Worm (Caenorhabditis elegans): Measurements from ENCODE around the gene nhr-37.

nhr-37 gene

DNA sequence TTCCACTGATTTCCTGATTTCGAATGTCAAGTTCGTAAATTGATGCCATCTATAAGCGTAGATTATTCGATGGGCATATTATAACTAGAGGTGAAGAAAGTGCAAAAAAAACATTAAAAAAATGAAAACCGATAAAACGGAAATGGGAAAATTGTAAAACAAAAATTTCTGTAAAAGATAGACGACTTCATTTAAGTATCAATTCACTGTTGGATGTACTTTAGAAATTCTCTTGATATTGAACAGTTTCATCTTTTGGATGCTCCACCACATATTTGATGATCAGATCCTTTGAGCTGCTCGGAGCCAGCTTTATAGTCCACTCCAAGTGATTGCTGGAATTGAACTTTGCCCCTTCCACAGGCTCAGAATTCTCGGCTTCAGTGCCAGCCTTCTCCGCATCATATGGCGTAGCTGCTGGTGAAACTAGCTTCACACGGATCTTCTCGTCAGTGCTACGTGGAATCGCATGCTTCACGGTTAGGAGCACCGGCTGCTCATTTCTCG is 19.4 kb upstream of the nhr-37 start, which contains the start of gene ZK1055.6:
ZK1055.6 (minus strand) TSS at position 51 of the 507 bp plus-strand sequence.
- TF ChIP-seq B0310.2 (tag; optimal IDR thresholded peaks at IDR 0.05): no peak
- TF ChIP-seq hmbx-1 (tag; optimal IDR thresholded peaks at IDR 0.05): no peak
- TF ChIP-seq ceh-13 (GFP tag; optimal IDR thresholded peaks at IDR 0.05): no peak
- TF ChIP-seq ama-1 (optimal IDR thresholded peaks at IDR 0.05): no peak
- no peak for TF ChIP-seq tbx-11 (GFP tag; IDR thresholded peaks at IDR 0.05)
- no peak for TF ChIP-seq hnd-1 (tag; optimal IDR thresholded peaks at IDR 0.05)
- no peak for TF ChIP-seq pes-1 (GFP tag; IDR thresholded peaks at IDR 0.05)
- no peak for TF ChIP-seq sea-1 (GFP tag; conservative IDR thresholded peaks at IDR 0.05)
- TF ChIP-seq F13C5.2 (tag; optimal IDR thresholded peaks at IDR 0.05): no peak
- no peak for TF ChIP-seq hmg-4 (GFP tag; optimal IDR thresholded peaks at IDR 0.05)
- TF ChIP-seq ets-7 (tag; optimal IDR thresholded peaks at IDR 0.05): no peak
- no peak for TF ChIP-seq flt-1 (GFP tag; IDR thresholded peaks at IDR 0.05)
- no peak for TF ChIP-seq tra-4 (tag; optimal IDR thresholded peaks at IDR 0.05)
- TF ChIP-seq scrt-1 (GFP tag; IDR thresholded peaks at IDR 0.05): no peak
- no peak for TF ChIP-seq tbx-37 (GFP tag; conservative IDR thresholded peaks at IDR 0.05)

DNA sequence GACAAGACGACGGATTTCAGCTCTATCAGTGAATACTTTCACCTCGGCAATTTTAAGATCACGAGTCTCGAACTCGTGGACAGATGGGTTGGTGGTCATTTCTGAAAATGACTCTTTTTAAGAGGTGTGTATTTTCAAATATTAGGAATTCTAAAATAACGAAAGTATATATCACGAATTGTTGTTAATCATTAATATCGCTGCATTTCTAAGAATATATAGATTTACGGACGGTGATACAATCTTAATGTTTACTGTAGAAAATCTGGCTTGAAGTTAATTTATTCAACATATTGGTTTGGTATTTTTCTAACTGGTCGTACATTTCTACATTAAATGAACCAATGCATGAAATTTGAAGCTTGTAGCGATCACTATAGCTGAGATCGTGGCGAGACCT is 16.7 kb upstream of the nhr-37 start, which contains the start of gene ZK1055.7:
ZK1055.7 (minus strand) TSS at position 101 of the 400 bp plus-strand sequence.
- no peak for TF ChIP-seq aly-1 (tag; optimal IDR thresholded peaks at IDR 0.05)
- TF ChIP-seq B0310.2 (tag; optimal IDR thresholded peaks at IDR 0.05): no peak
- TF ChIP-seq tbx-37 (GFP tag; conservative IDR thresholded peaks at IDR 0.05): no peak
- TF ChIP-seq ceh-13 (GFP tag; optimal IDR thresholded peaks at IDR 0.05): no peak
- no peak for TF ChIP-seq tra-4 (tag; optimal IDR thresholded peaks at IDR 0.05)
- TF ChIP-seq ceh-36 (tag; optimal IDR thresholded peaks at IDR 0.05): no peak
- no peak for TF ChIP-seq scrt-1 (GFP tag; IDR thresholded peaks at IDR 0.05)
- no peak for TF ChIP-seq ama-1 (optimal IDR thresholded peaks at IDR 0.05)
- TF ChIP-seq hmg-4 (GFP tag; optimal IDR thresholded peaks at IDR 0.05): no peak
- no peak for TF ChIP-seq tbx-11 (GFP tag; IDR thresholded peaks at IDR 0.05)
- TF ChIP-seq hnd-1 (tag; optimal IDR thresholded peaks at IDR 0.05): no peak
- TF ChIP-seq sea-1 (GFP tag; conservative IDR thresholded peaks at IDR 0.05): no peak
- no peak for TF ChIP-seq flt-1 (GFP tag; IDR thresholded peaks at IDR 0.05)
- no peak for TF ChIP-seq F13C5.2 (tag; optimal IDR thresholded peaks at IDR 0.05)
- no peak for TF ChIP-seq hmbx-1 (tag; optimal IDR thresholded peaks at IDR 0.05)
- TF ChIP-seq pes-1 (GFP tag; IDR thresholded peaks at IDR 0.05): no peak

DNA sequence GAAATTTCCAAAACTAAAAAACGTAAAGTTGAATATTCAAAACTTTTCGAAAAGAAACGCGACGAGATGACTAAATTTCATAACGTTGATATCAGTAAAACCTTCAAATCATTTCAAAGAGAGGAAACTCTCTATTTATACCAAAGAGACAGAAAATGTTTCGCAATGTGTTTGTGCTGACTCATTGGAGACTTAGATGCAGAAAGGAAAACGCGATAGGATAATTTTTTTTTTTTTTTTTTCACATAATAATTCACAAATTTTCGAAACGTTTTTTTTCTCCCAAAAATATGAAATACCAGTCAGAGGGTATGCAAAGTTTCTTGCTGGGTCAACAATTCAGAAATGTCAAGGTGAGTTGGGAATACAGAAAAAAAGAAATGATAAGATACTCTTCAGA is 15.8 kb upstream of the nhr-37 start:
- TF ChIP-seq ceh-13 (GFP tag; optimal IDR thresholded peaks at IDR 0.05): no peak
- no peak for TF ChIP-seq hmbx-1 (tag; optimal IDR thresholded peaks at IDR 0.05)
- no peak for TF ChIP-seq ets-7 (tag; optimal IDR thresholded peaks at IDR 0.05)
- no peak for TF ChIP-seq F13C5.2 (tag; optimal IDR thresholded peaks at IDR 0.05)
- no peak for TF ChIP-seq scrt-1 (GFP tag; IDR thresholded peaks at IDR 0.05)
- no peak for TF ChIP-seq tra-4 (tag; optimal IDR thresholded peaks at IDR 0.05)
- TF ChIP-seq B0310.2 (tag; optimal IDR thresholded peaks at IDR 0.05): no peak
- TF ChIP-seq ama-1 (optimal IDR thresholded peaks at IDR 0.05): no peak
- no peak for TF ChIP-seq hmg-4 (GFP tag; optimal IDR thresholded peaks at IDR 0.05)
- no peak for TF ChIP-seq pes-1 (GFP tag; IDR thresholded peaks at IDR 0.05)
- TF ChIP-seq tbx-11 (GFP tag; IDR thresholded peaks at IDR 0.05): no peak
- TF ChIP-seq ceh-36 (tag; optimal IDR thresholded peaks at IDR 0.05): no peak
- no peak for TF ChIP-seq aly-1 (tag; optimal IDR thresholded peaks at IDR 0.05)
- TF ChIP-seq hnd-1 (tag; optimal IDR thresholded peaks at IDR 0.05): no peak
- no peak for TF ChIP-seq tbx-37 (GFP tag; conservative IDR thresholded peaks at IDR 0.05)
- no peak for TF ChIP-seq flt-1 (GFP tag; IDR thresholded peaks at IDR 0.05)

DNA sequence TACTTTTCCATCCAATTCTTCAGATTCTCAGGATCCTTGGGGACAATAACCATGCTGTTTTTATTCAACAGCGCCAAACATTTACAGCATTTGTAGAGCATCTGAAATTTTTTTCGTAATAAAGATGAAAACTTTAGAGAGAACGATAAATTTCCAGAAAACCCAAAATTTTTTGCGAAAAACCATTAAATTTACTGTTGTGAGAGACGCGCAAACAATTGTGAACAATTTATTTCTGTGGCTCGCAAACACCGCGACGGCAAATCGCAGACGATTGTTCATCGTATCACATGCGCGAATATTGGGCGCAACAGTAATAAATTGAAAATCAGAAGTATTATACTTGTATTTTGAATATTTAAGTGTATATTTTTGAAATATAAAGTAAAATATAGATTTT is 10.9 kb upstream of the nhr-37 start, which contains the start of gene gon-14:
gon-14 (minus strand) TSS at position 101 of the 400 bp plus-strand sequence.
- TF ChIP-seq tra-4 (tag; optimal IDR thresholded peaks at IDR 0.05) (no peak), pes-1 (GFP tag; IDR thresholded peaks at IDR 0.05) (no peak), flt-1 (GFP tag; IDR thresholded peaks at IDR 0.05) (no peak), ceh-13 (GFP tag; optimal IDR thresholded peaks at IDR 0.05) (no peak), aly-1 (tag; optimal IDR thresholded peaks at IDR 0.05) (no peak), hmbx-1 (tag; optimal IDR thresholded peaks at IDR 0.05) (no peak), ets-7 (tag; optimal IDR thresholded peaks at IDR 0.05) (no peak), hmg-4 (GFP tag; optimal IDR thresholded peaks at IDR 0.05) (no peak), tbx-37 (GFP tag; conservative IDR thresholded peaks at IDR 0.05) (no peak), hnd-1 (tag; optimal IDR thresholded peaks at IDR 0.05) (no peak), B0310.2 (tag; optimal IDR thresholded peaks at IDR 0.05) (no peak), sea-1 (GFP tag; conservative IDR thresholded peaks at IDR 0.05) (no peak), ama-1 (optimal IDR thresholded peaks at IDR 0.05) (no peak), ceh-36 (tag; optimal IDR thresholded peaks at IDR 0.05) (no peak), F13C5.2 (tag; optimal IDR thresholded peaks at IDR 0.05) (no peak), scrt-1 (GFP tag; IDR thresholded peaks at IDR 0.05) (no peak)

DNA sequence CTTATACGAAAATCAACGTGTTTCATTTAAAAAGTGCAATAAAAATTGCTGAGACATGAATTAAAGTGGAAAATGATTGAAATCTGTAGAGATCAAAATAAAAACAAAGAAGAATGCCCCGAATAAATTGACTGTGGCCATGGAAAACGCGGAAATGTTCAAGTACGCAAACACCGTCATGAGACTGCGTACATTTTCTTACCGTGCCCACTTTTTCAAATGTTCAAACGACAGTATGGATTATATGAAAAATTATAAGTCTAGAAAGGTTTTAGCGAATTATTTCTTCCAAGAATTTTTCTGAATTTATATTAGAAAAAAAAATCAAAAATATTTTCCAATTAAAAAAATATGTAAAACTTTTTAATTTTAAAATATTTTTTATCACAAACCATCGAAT is 10.5 kb upstream of the nhr-37 start:
- TF ChIP-seq flt-1 (GFP tag; IDR thresholded peaks at IDR 0.05) (no peak), ceh-36 (tag; optimal IDR thresholded peaks at IDR 0.05) (no peak), ceh-13 (GFP tag; optimal IDR thresholded peaks at IDR 0.05) (no peak), tbx-11 (GFP tag; IDR thresholded peaks at IDR 0.05) (no peak), aly-1 (tag; optimal IDR thresholded peaks at IDR 0.05) (no peak), tra-4 (tag; optimal IDR thresholded peaks at IDR 0.05) (no peak), hmg-4 (GFP tag; optimal IDR thresholded peaks at IDR 0.05) (no peak), B0310.2 (tag; optimal IDR thresholded peaks at IDR 0.05) (no peak), ets-7 (tag; optimal IDR thresholded peaks at IDR 0.05) (no peak), hnd-1 (tag; optimal IDR thresholded peaks at IDR 0.05) (no peak)

DNA sequence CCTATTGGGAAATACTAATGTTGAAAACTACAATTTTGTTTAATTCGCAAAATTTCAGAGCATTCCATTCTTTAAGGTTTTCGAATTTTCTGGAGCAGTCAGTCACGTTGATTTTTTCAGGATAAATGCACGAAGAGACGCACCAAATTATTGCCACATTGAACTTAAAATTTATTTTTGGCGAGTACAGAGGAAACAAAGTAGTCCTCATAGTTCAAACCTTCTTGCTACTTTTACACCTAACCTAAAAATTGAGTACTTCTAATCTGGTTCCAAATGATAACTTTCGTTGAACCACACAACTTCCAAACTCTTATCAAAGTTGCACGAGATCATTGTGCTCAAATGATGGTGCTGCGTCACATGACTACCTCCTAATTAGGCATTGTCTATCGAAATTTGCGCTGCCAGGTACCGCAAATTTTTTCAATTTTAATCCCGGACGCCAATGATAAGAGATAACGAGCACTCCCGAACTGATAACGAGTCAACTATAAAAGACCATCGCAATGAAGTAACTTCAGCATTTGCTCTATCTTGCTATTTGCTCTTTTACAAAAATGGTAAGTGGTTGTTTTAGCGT is 7.8 kb upstream of the nhr-37 start, which contains the start of gene cpr-4:
cpr-4 (plus strand) TSS at position 523 of the 583 bp plus-strand sequence.
- TF ChIP-seq ama-1 (optimal IDR thresholded peaks at IDR 0.05): no peak
- TF ChIP-seq hnd-1 (tag; optimal IDR thresholded peaks at IDR 0.05): no peak
- no peak for TF ChIP-seq B0310.2 (tag; optimal IDR thresholded peaks at IDR 0.05)
- TF ChIP-seq hmbx-1 (tag; optimal IDR thresholded peaks at IDR 0.05): no peak
- no peak for TF ChIP-seq sea-1 (GFP tag; conservative IDR thresholded peaks at IDR 0.05)
- no peak for TF ChIP-seq flt-1 (GFP tag; IDR thresholded peaks at IDR 0.05)
- no peak for TF ChIP-seq hmg-4 (GFP tag; optimal IDR thresholded peaks at IDR 0.05)
- TF ChIP-seq pes-1 (GFP tag; IDR thresholded peaks at IDR 0.05): no peak
- TF ChIP-seq ceh-13 (GFP tag; optimal IDR thresholded peaks at IDR 0.05): no peak
- TF ChIP-seq tbx-37 (GFP tag; conservative IDR thresholded peaks at IDR 0.05): no peak
- TF ChIP-seq ets-7 (tag; optimal IDR thresholded peaks at IDR 0.05): no peak
- no peak for TF ChIP-seq aly-1 (tag; optimal IDR thresholded peaks at IDR 0.05)

All from whole organism, early embryonic.